ENCODE assay signal across 4 fruit fly cellular contexts in the genomic region with DNA sequence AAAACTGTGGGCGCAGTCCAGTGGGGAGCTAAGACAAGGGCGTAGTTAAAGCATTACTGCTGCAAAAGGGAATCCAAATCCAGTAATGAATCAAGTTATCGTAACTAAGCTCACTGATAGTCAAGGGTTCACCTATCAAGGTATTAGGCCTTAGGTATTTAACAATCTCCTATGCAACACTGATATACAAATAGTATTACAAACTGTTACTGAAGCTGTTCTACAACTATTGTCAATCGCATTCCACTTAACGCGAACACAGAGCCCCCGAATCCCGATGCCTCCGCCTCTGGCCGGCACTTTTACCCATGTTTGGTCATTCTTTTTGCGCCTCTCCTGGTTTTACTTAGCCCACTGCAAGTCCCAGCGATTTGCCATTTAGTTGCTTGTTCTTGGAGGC.
A peak's percentile ranks its signal among the peaks of the same experiment; 100 is the strongest.
TF ChIP-seq lines count a peak whose summit lies in the region.

No protein-coding gene starts in this region.

- no peak for TF ChIP-seq CTCF in whole organism, embryonic (GFP tag; optimal IDR thresholded peaks at IDR 0.05; lab: Kevin White, UChicago)

TF ChIP-seq in whole organism, embryonic, 481 proteins besides CTCF, POLR2A, EP300 and RAD21:
- TF ChIP-seq CG11723 (GFP tag; optimal IDR thresholded peaks at IDR 0.05; lab: Kevin White, UChicago), result no peak
- 0 out of 3 replicates have a peak, but pooled peaks have one; percentile 5 for TF ChIP-seq row (GFP tag; IDR thresholded peaks at IDR 0.05; lab: Robert Waterston, UW)
- peak; percentile 20 for TF ChIP-seq nom (GFP tag; optimal IDR thresholded peaks at IDR 0.05; lab: Kevin White, UChicago)
- TF ChIP-seq CG17359 (tag; optimal IDR thresholded peaks at IDR 0.05; lab: Kevin White, UChicago), result no peak
- no peak for TF ChIP-seq CG6654 (GFP tag; optimal IDR thresholded peaks at IDR 0.05; lab: Kevin White, UChicago)

TF ChIP-seq in whole organism, prepupa, 60 proteins besides CTCF, POLR2A, EP300 and RAD21 (continues in another document):
- TF ChIP-seq Sox14 (GFP tag; optimal IDR thresholded peaks at IDR 0.05; lab: Kevin White, UChicago) (no peak), dsx (GFP tag; optimal IDR thresholded peaks at IDR 0.05; lab: Kevin White, UChicago; ENCODE audit: poor library complexity, severe bottlenecking) (peak; percentile 28), CG32006 (GFP tag; optimal IDR thresholded peaks at IDR 0.05; lab: Kevin White, UChicago) (no peak), CG6792 (GFP tag; optimal IDR thresholded peaks at IDR 0.05; lab: Kevin White, UChicago) (no peak), CG6276 (GFP tag; optimal IDR thresholded peaks at IDR 0.05; lab: Kevin White, UChicago) (no peak), salr (GFP tag; optimal IDR thresholded peaks at IDR 0.05; lab: Kevin White, UChicago) (peak in 1 of 2 experiments; percentile 13), cyc (GFP tag; optimal IDR thresholded peaks at IDR 0.05; lab: Kevin White, UChicago) (peak; percentile 33), Sox15 (GFP tag; optimal IDR thresholded peaks at IDR 0.05; lab: Kevin White, UChicago) (no peak), CG15336 (GFP tag; IDR thresholded peaks at IDR 0.05; lab: Robert Waterston, UW) (0 out of 2 replicates have a peak, but pooled peaks have one; percentile 11), spab (GFP tag; optimal IDR thresholded peaks at IDR 0.05; lab: Kevin White, UChicago) (peak; percentile 61), achi (GFP tag; optimal IDR thresholded peaks at IDR 0.05; lab: Kevin White, UChicago) (peak; percentile 24), Gug (GFP tag; IDR thresholded peaks at IDR 0.05; lab: Robert Waterston, UW) (0 out of 2 replicates have a peak, but pooled peaks have one; percentile 32), Ets21C (GFP tag; optimal IDR thresholded peaks at IDR 0.05; lab: Kevin White, UChicago) (peak; percentile 29), fd59A (GFP tag; optimal IDR thresholded peaks at IDR 0.05; lab: Kevin White, UChicago) (peak; percentile 55), CG10669 (GFP tag; optimal IDR thresholded peaks at IDR 0.05; lab: Kevin White, UChicago) (peak; percentile 42), CG7368 (GFP tag; optimal IDR thresholded peaks at IDR 0.05; lab: Kevin White, UChicago) (no peak), CG3032 (tag; optimal IDR thresholded peaks at IDR 0.05; lab: Kevin White, UChicago) (peak; percentile 77), Ets96B (tag; optimal IDR thresholded peaks at IDR 0.05; lab: Kevin White, UChicago) (peak; percentile 61), net (GFP tag; optimal IDR thresholded peaks at IDR 0.05; lab: Kevin White, UChicago) (no peak), CG6854 (GFP tag; optimal IDR thresholded peaks at IDR 0.05; lab: Kevin White, UChicago) (no peak), CG34406 (GFP tag; optimal IDR thresholded peaks at IDR 0.05; lab: Kevin White, UChicago) (no peak), CG11294 (GFP tag; IDR thresholded peaks at IDR 0.05; lab: Robert Waterston, UW) (no peak), CG6808 (GFP tag; optimal IDR thresholded peaks at IDR 0.05; lab: Kevin White, UChicago) (peak; percentile 73), dac (GFP tag; optimal IDR thresholded peaks at IDR 0.05; lab: Kevin White, UChicago) (no peak), CG16779 (tag; optimal IDR thresholded peaks at IDR 0.05; lab: Kevin White, UChicago) (no peak), svp (GFP tag; lab: Kevin White, UChicago) (peak; percentile 34), CG9139 (GFP tag; optimal IDR thresholded peaks at IDR 0.05; lab: Kevin White, UChicago) (no peak)

TF ChIP-seq in whole organism, pupa, 21 proteins besides CTCF, POLR2A, EP300 and RAD21:
- TF ChIP-seq Ets98B (GFP tag; IDR thresholded peaks at IDR 0.05; lab: Robert Waterston, UW), result no peak
- TF ChIP-seq CG32121 (GFP tag; IDR thresholded peaks at IDR 0.05; lab: Robert Waterston, UW), result no peak
- no peak for TF ChIP-seq rn (GFP tag; IDR thresholded peaks at IDR 0.05; lab: Robert Waterston, UW)
- peak; percentile 54 for TF ChIP-seq CG17806 (tag; optimal IDR thresholded peaks at IDR 0.05; lab: Kevin White, UChicago)
- peak; percentile 68 for TF ChIP-seq CG14655 (GFP tag; optimal IDR thresholded peaks at IDR 0.05; lab: Kevin White, UChicago)
- peak; percentile 14 for TF ChIP-seq CG8301 (tag; optimal IDR thresholded peaks at IDR 0.05; lab: Kevin White, UChicago)
- TF ChIP-seq CG15710 (tag; optimal IDR thresholded peaks at IDR 0.05; lab: Kevin White, UChicago), result peak; percentile 71
- no peak for TF ChIP-seq CG10348 (GFP tag; IDR thresholded peaks at IDR 0.05; lab: Robert Waterston, UW)
- TF ChIP-seq CG9948 (tag; optimal IDR thresholded peaks at IDR 0.05; lab: Kevin White, UChicago), result peak; percentile 68
- TF ChIP-seq CG12605 (GFP tag; IDR thresholded peaks at IDR 0.05; lab: Robert Waterston, UW), result no peak
- 0 out of 3 replicates have a peak, but pooled peaks have one; percentile 39 for TF ChIP-seq fd96Ca (GFP tag; IDR thresholded peaks at IDR 0.05; lab: Robert Waterston, UW)
- TF ChIP-seq CG13204 (GFP tag; optimal IDR thresholded peaks at IDR 0.05; lab: Kevin White, UChicago), result no peak
- TF ChIP-seq EcR (GFP tag; optimal IDR thresholded peaks at IDR 0.05; lab: Kevin White, UChicago), result no peak
- peak; percentile 64 for TF ChIP-seq CG34367 (tag; optimal IDR thresholded peaks at IDR 0.05; lab: Kevin White, UChicago)
- peak; percentile 71 for TF ChIP-seq CG8159 (tag; optimal IDR thresholded peaks at IDR 0.05; lab: Kevin White, UChicago)
- TF ChIP-seq Pif1A (GFP tag; optimal IDR thresholded peaks at IDR 0.05; lab: Kevin White, UChicago), result peak; percentile 47
- peak; percentile 21 for TF ChIP-seq D1 (tag; optimal IDR thresholded peaks at IDR 0.05; lab: Kevin White, UChicago)
- no peak for TF ChIP-seq Pif1B (GFP tag; optimal IDR thresholded peaks at IDR 0.05; lab: Kevin White, UChicago)
- TF ChIP-seq gl (tag; optimal IDR thresholded peaks at IDR 0.05; lab: Kevin White, UChicago), result no peak
- no peak for TF ChIP-seq Snoo (tag; optimal IDR thresholded peaks at IDR 0.05; lab: Kevin White, UChicago)
- TF ChIP-seq CG4496 (GFP tag; IDR thresholded peaks at IDR 0.05; lab: Robert Waterston, UW), result no peak

TF ChIP-seq in whole organism, wandering third instar larva, 38 proteins besides CTCF, POLR2A, EP300 and RAD21:
- TF ChIP-seq N (GFP tag; optimal IDR thresholded peaks at IDR 0.05; lab: Kevin White, UChicago), result no peak
- no peak for TF ChIP-seq Abd-B (GFP tag; optimal IDR thresholded peaks at IDR 0.05; lab: Kevin White, UChicago)
- TF ChIP-seq rgr (GFP tag; optimal IDR thresholded peaks at IDR 0.05; lab: Kevin White, UChicago), result no peak
- no peak for TF ChIP-seq fru (GFP tag; optimal IDR thresholded peaks at IDR 0.05; lab: Kevin White, UChicago)
- no peak for TF ChIP-seq sage (GFP tag; optimal IDR thresholded peaks at IDR 0.05; lab: Kevin White, UChicago)
- TF ChIP-seq Hr83 (GFP tag; optimal IDR thresholded peaks at IDR 0.05; lab: Kevin White, UChicago; ENCODE audit: poor library complexity, severe bottlenecking), result no peak
- TF ChIP-seq ey (GFP tag; optimal IDR thresholded peaks at IDR 0.05; lab: Kevin White, UChicago), result peak; percentile 35
- no peak for TF ChIP-seq dmrt93B (GFP tag; optimal IDR thresholded peaks at IDR 0.05; lab: Kevin White, UChicago)
- TF ChIP-seq Vsx2 (GFP tag; optimal IDR thresholded peaks at IDR 0.05; lab: Kevin White, UChicago; ENCODE audit: partially characterized antibody), result no peak
- no peak for TF ChIP-seq OdsH (GFP tag; optimal IDR thresholded peaks at IDR 0.05; lab: Kevin White, UChicago)
- peak in 1 of 2 experiments; percentile 11 for TF ChIP-seq foxo (GFP tag; optimal IDR thresholded peaks at IDR 0.05; lab: Kevin White, UChicago)
- TF ChIP-seq HLH106 (tag; optimal IDR thresholded peaks at IDR 0.05; lab: Kevin White, UChicago), result peak; percentile 48
- no peak for TF ChIP-seq Hnf4 (GFP tag; optimal IDR thresholded peaks at IDR 0.05; lab: Kevin White, UChicago)
- peak; percentile 6 for TF ChIP-seq Sp1 (GFP tag; optimal IDR thresholded peaks at IDR 0.05; lab: Kevin White, UChicago)
- TF ChIP-seq brk (GFP tag; optimal IDR thresholded peaks at IDR 0.05; lab: Kevin White, UChicago), result no peak
